Worm (Caenorhabditis elegans) whole organism, L4 larva: ENCODE measurements around the gene B0303.14.
A peak's percentile ranks its signal among the peaks of the same experiment; 100 is the strongest.

Experiments
- D1046.2 ChIP-seq: fragments of 200-800 bp; sonication (Bioruptor generic); IDR thresholded peaks from 2 replicates; pipeline ENCODE4 v1.3.6; 2022; ENCODE audit warnings: missing genetic modification characterization, missing compliant biosample characterization
- F10B5.3 ChIP-seq: sonication (generic microtip); optimal IDR thresholded peaks from 2 replicates; lab custom pipeline; 2016; ENCODE audit warnings: mild to moderate bottlenecking, missing genetic modification characterization, missing compliant biosample characterization
- F26F4.8 ChIP-seq: fragments of 200-800 bp; sonication (Bioruptor generic); conservative IDR thresholded peaks from 2 replicates; pipeline ENCODE4 v1.3.6; 2022; ENCODE audit warnings: missing genetic modification characterization, missing compliant biosample characterization
- F37D6.2 ChIP-seq: sonication (generic microtip); optimal IDR thresholded peaks from 2 replicates; lab custom pipeline; 2016; ENCODE audit warnings: mild to moderate bottlenecking, missing genetic modification characterization, missing compliant biosample characterization
- F44E2.7 ChIP-seq: fragments of 200-800 bp; sonication (Bioruptor generic); IDR thresholded peaks from 2 replicates; pipeline ENCODE4 v2.1.2; 2022; ENCODE audit warnings: missing genetic modification characterization, missing compliant biosample characterization
- F49E8.2 ChIP-seq: sonication (generic microtip); optimal IDR thresholded peaks from 2 replicates; lab custom pipeline; 2016; ENCODE audit warnings: missing compliant biosample characterization, mild to moderate bottlenecking, missing genetic modification characterization, borderline replicate concordance
- T26A8.4 ChIP-seq: fragments of 200-800 bp; sonication (Bioruptor generic); IDR thresholded peaks from 2 replicates; pipeline ENCODE4 v1.3.6; 2022; ENCODE audit warnings: missing genetic modification characterization, missing compliant biosample characterization
- Y105C5A.15 ChIP-seq: fragments of 200-800 bp; sonication (Bioruptor generic); IDR thresholded peaks from 2 replicates; pipeline ENCODE4 v1.3.6; 2022; ENCODE audit warnings: missing genetic modification characterization, missing compliant biosample characterization
- Y75B8A.6 ChIP-seq: fragments of 200-800 bp; sonication (Bioruptor generic); IDR thresholded peaks from 2 replicates; pipeline ENCODE4 v1.3.6; 2022; ENCODE audit warnings: missing genetic modification reagents, missing genetic modification characterization, missing compliant biosample characterization
- ZK337.2 ChIP-seq: fragments of 200-800 bp; sonication (Bioruptor generic); IDR thresholded peaks from 2 replicates; pipeline ENCODE4 v1.3.6; 2022; ENCODE audit warnings: missing genetic modification reagents, missing genetic modification characterization, missing compliant biosample characterization
- aly-2 ChIP-seq: sonication (generic microtip); optimal IDR thresholded peaks from 2 replicates; lab custom pipeline; 2018; ENCODE audit warnings: missing biosample characterization, missing genetic modification characterization
- ama-1 ChIP-seq: fragments of 150-350 bp; optimal IDR thresholded peaks from 2 replicates; lab custom pipeline; 2014; ENCODE audit warnings: inconsistent platforms, mixed read lengths
- arid-1 ChIP-seq: fragments of 200-800 bp; sonication (Bioruptor generic); conservative IDR thresholded peaks from 2 replicates; pipeline ENCODE4 v1.3.6; 2022; ENCODE audit warnings: missing genetic modification reagents, missing genetic modification characterization, missing compliant biosample characterization
- cey-2 ChIP-seq: sonication (generic microtip); optimal IDR thresholded peaks from 3 replicates; lab custom pipeline; 2017; ENCODE audit warnings: missing genetic modification characterization, mild to moderate bottlenecking, missing compliant biosample characterization, antibody characterized with exemption, borderline replicate concordance; ENCODE audit not compliant: insufficient read depth
- daf-19 ChIP-seq: fragments of 200-800 bp; sonication (Bioruptor generic); conservative IDR thresholded peaks from 2 replicates; pipeline ENCODE4 v1.3.6; 2022; ENCODE audit warnings: missing genetic modification characterization, missing compliant biosample characterization
- dmd-6 ChIP-seq: fragments of 200-800 bp; sonication (Bioruptor generic); IDR thresholded peaks from 2 replicates; pipeline ENCODE4 v1.3.6; 2022; ENCODE audit warnings: missing genetic modification reagents, missing genetic modification characterization, missing compliant biosample characterization
- dmd-8 ChIP-seq: fragments of 200-800 bp; sonication (Bioruptor generic); IDR thresholded peaks from 2 replicates; pipeline ENCODE4 v1.3.6; 2022; ENCODE audit warnings: missing genetic modification characterization, missing compliant biosample characterization
- dve-1 ChIP-seq: sonication (generic microtip); optimal IDR thresholded peaks from 2 replicates; lab custom pipeline; 2017; ENCODE audit warnings: antibody characterized with exemption, mild to moderate bottlenecking, missing genetic modification characterization, missing compliant biosample characterization; ENCODE audit not compliant: insufficient read depth
- fos-1 ChIP-seq: fragments of 150-350 bp; optimal IDR thresholded peaks from 2 replicates; lab custom pipeline; 2014; ENCODE audit warnings: missing biosample characterization, missing genetic modification characterization
- hmg-1.1 ChIP-seq: fragments of 200-800 bp; sonication (Bioruptor generic); IDR thresholded peaks from 2 replicates; pipeline ENCODE4 v1.3.6; 2022; ENCODE audit warnings: missing genetic modification reagents, missing genetic modification characterization, missing compliant biosample characterization
- lin-13 ChIP-seq: fragments of 150-350 bp; optimal IDR thresholded peaks from 2 replicates; lab custom pipeline; 2014; ENCODE audit warnings: missing biosample characterization, missing genetic modification reagents, missing genetic modification characterization
- lin-15B ChIP-seq: fragments of 150-350 bp; sonication (generic microtip); optimal IDR thresholded peaks from 3 replicates; lab custom pipeline; 2014; ENCODE audit warnings: missing biosample characterization, missing genetic modification characterization
- lir-3 ChIP-seq: sonication (generic microtip); optimal IDR thresholded peaks from 2 replicates; lab custom pipeline; 2016; ENCODE audit warnings: mild to moderate bottlenecking, missing genetic modification characterization, missing compliant biosample characterization
- mdl-1 ChIP-seq, 2 experiments: fragments of 150-350 bp in 1 of 2; sonication (generic microtip) in 1 of 2; optimal IDR thresholded peaks; 2 replicates each; lab custom pipeline; 2014 to 2017; ENCODE audit warnings: missing biosample characterization in 2 of 2, missing genetic modification characterization in 2 of 2
- mdt-29 ChIP-seq: fragments of 200-800 bp; sonication (Bioruptor generic); IDR thresholded peaks from 2 replicates; pipeline ENCODE4 v1.3.6; 2022; ENCODE audit warnings: missing genetic modification reagents, missing genetic modification characterization, missing compliant biosample characterization
- mes-2 ChIP-seq: sonication (generic microtip); optimal IDR thresholded peaks from 2 replicates; lab custom pipeline; 2016; ENCODE audit warnings: missing genotype, mild to moderate bottlenecking, missing genetic modification characterization, missing compliant biosample characterization; ENCODE audit not compliant: poor library complexity, severe bottlenecking
- nhr-102 ChIP-seq: sonication (generic microtip); optimal IDR thresholded peaks from 2 replicates; lab custom pipeline; 2016; ENCODE audit warnings: mild to moderate bottlenecking, missing genetic modification characterization, moderate library complexity, missing compliant biosample characterization
- nhr-111 ChIP-seq: fragments of 200-800 bp; sonication (Bioruptor generic); optimal IDR thresholded peaks from 2 replicates; lab custom pipeline; 2018; ENCODE audit warnings: mild to moderate bottlenecking, missing genetic modification characterization, missing compliant biosample characterization
- nhr-237 ChIP-seq: sonication (generic microtip); optimal IDR thresholded peaks from 2 replicates; lab custom pipeline; 2017; ENCODE audit warnings: missing biosample characterization, missing genetic modification characterization
- nhr-25 ChIP-seq: sonication (generic microtip); optimal IDR thresholded peaks from 2 replicates; lab custom pipeline; 2017; ENCODE audit warnings: missing genetic modification characterization, mild to moderate bottlenecking, missing compliant biosample characterization, antibody characterized with exemption, moderate library complexity, borderline replicate concordance; ENCODE audit not compliant: insufficient read depth
- nhr-28 ChIP-seq: fragments of 150-350 bp; optimal IDR thresholded peaks from 2 replicates; lab custom pipeline; 2014; ENCODE audit warnings: missing biosample characterization, missing genetic modification characterization
- nhr-42 ChIP-seq: fragments of 200-800 bp; sonication (Bioruptor generic); IDR thresholded peaks from 2 replicates; pipeline ENCODE4 v1.3.6; 2022; ENCODE audit warnings: missing genetic modification characterization, missing compliant biosample characterization
- nhr-6 ChIP-seq: fragments of 150-350 bp; optimal IDR thresholded peaks from 2 replicates; lab custom pipeline; 2014; ENCODE audit warnings: missing biosample characterization, missing genetic modification characterization
- nhr-76 ChIP-seq: fragments of 150-350 bp; optimal IDR thresholded peaks from 2 replicates; lab custom pipeline; 2014; ENCODE audit warnings: missing biosample characterization, missing genetic modification characterization
- nhr-77 ChIP-seq: fragments of 150-350 bp; optimal IDR thresholded peaks from 2 replicates; lab custom pipeline; 2014; ENCODE audit warnings: missing biosample characterization, missing genetic modification characterization
- pha-4 ChIP-seq, 2 experiments: fragments of 150-350 bp in 1 of 2; fragments of 200-800 bp in 1 of 2; sonication (Bioruptor generic) in 1 of 2; IDR thresholded peaks in 1 of 2; optimal IDR thresholded peaks in 1 of 2; 2 replicates each; pipeline versions ENCODE4 v1.3.6 to Lab custom; 2014 to 2022; ENCODE audit warnings: missing genetic modification characterization in 2 of 2, missing genetic modification reagents in 2 of 2, missing biosample characterization in 1 of 2, missing compliant biosample characterization in 1 of 2
- php-3 ChIP-seq: fragments of 200-800 bp; sonication (Bioruptor generic); IDR thresholded peaks from 2 replicates; pipeline ENCODE4 v1.3.6; 2022; ENCODE audit warnings: missing genetic modification reagents, missing genetic modification characterization, missing compliant biosample characterization
- rbr-2 ChIP-seq: sonication (generic microtip); optimal IDR thresholded peaks from 2 replicates; lab custom pipeline; 2016; ENCODE audit warnings: missing genotype, missing genetic modification characterization, missing compliant biosample characterization
- snpc-1.2 ChIP-seq: fragments of 200-800 bp; sonication (Bioruptor generic); IDR thresholded peaks from 2 replicates; pipeline ENCODE4 v1.3.6; 2022; ENCODE audit warnings: missing genetic modification reagents, missing genetic modification characterization, missing compliant biosample characterization
- snpc-4 ChIP-seq: fragments of 150-350 bp; optimal IDR thresholded peaks from 2 replicates; lab custom pipeline; 2014; ENCODE audit warnings: missing biosample characterization, missing genetic modification characterization
- tag-97 ChIP-seq: fragments of 200-800 bp; sonication (Bioruptor generic); IDR thresholded peaks from 2 replicates; pipeline ENCODE4 v1.3.6; 2022; ENCODE audit warnings: missing genetic modification characterization, missing compliant biosample characterization
- tra-1 ChIP-seq: fragments of 200-800 bp; sonication (Bioruptor generic); IDR thresholded peaks from 2 replicates; pipeline ENCODE4 v1.3.6; 2022; ENCODE audit warnings: missing genetic modification reagents, missing genetic modification characterization, missing compliant biosample characterization
- unc-39 ChIP-seq: sonication (generic microtip); optimal IDR thresholded peaks from 2 replicates; lab custom pipeline; 2017; ENCODE audit warnings: missing biosample characterization, missing genetic modification characterization
- unc-62 ChIP-seq, 3 experiments: fragments of 150-350 bp in 1 of 3; sonication (generic microtip); optimal IDR thresholded peaks in 2 of 3; peaks in 1 of 3; 1 replicate in 1 of 3; 2 replicates in 2 of 3; lab custom pipeline; 2014 to 2017; ENCODE audit warnings: missing biosample characterization in 3 of 3, missing genetic modification characterization in 3 of 3, missing genetic modification reagents in 3 of 3, missing genotype in 1 of 3
- vab-7 ChIP-seq: fragments of 200-800 bp; sonication (Bioruptor generic); IDR thresholded peaks from 2 replicates; pipeline ENCODE4 v1.3.6; 2022; ENCODE audit warnings: missing genetic modification reagents, missing genetic modification characterization, missing compliant biosample characterization
- zag-1 ChIP-seq: fragments of 150-350 bp; optimal IDR thresholded peaks from 2 replicates; lab custom pipeline; 2014; ENCODE audit warnings: missing biosample characterization, missing genetic modification characterization
- zip-11 ChIP-seq: fragments of 200-800 bp; sonication (Bioruptor generic); IDR thresholded peaks from 2 replicates; pipeline ENCODE4 v1.3.6; 2022; ENCODE audit warnings: missing genetic modification characterization, missing compliant biosample characterization
- ztf-11 ChIP-seq: fragments of 150-350 bp; optimal IDR thresholded peaks from 2 replicates; lab custom pipeline; 2014; ENCODE audit warnings: missing biosample characterization, missing genetic modification characterization
- ztf-7 ChIP-seq: fragments of 150-350 bp; optimal IDR thresholded peaks from 2 replicates; lab custom pipeline; 2014; ENCODE audit warnings: missing biosample characterization, missing genetic modification characterization

The B0303.14 gene

DNA sequence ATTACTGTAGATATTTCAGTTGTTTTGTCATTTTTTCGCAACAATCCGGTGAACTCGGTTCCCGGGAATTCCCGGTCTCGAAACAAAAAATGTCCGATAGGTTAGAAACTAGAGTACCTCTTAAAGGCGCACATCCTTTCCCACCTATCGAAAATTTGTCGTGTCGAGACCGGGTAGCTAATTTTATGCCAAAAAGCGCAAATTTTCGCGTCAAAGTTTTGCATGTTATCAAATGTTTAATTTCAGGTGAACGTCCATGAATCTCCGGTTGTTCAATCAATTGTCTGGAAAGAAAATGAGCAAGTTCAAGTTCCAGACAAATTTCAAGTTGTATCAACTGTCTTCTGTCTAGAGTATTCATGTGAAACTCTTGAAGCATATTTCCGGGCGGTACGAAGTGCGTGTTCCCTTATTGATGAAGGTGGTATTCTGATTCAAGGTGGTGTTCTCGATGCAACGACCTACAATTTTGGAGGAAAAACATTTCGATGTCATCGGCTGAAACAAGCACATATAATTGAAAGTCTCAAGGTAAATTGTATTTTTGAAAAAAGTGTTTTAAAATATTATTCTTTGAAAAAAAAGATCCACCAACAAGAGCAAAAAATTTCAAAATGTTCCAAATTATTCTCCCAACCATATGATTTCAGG, 30.3 kb downstream of the B0303.14 start (continued):
- TF ChIP-seq arid-1 (no peak), snpc-4 (tag; lab: Kevin White, UChicago) (no peak), Y105C5A.15 (no peak), dmd-6 (0 out of 2 replicates have a peak, but pooled peaks have one; percentile 23), tag-97 (no peak), T26A8.4 (GFP tag; lab: Robert Waterston, UW) (peak; percentile 74; the same call in 1 of the 2 replicates), lin-13 (no peak), nhr-28 (tag; lab: Kevin White, UChicago) (no peak), ama-1 (lab: Kevin White, UChicago) (no peak), dmd-8 (GFP tag; lab: Robert Waterston, UW) (no peak), nhr-111 (GFP tag; lab: Kevin White, UChicago) (peak; percentile 29), ZK337.2 (GFP tag; lab: Robert Waterston, UW) (no peak), dve-1 (tag; lab: Kevin White, UChicago) (peak; percentile 46), php-3 (no peak), nhr-76 (tag; lab: Kevin White, UChicago) (no peak), nhr-237 (tag; lab: Kevin White, UChicago) (no peak), D1046.2 (GFP tag; lab: Robert Waterston, UW) (no peak), fos-1 (no peak), daf-19 (GFP tag; lab: Robert Waterston, UW) (no peak), F10B5.3 (tag; lab: Kevin White, UChicago) (no peak), vab-7 (GFP tag; lab: Robert Waterston, UW) (no peak), nhr-42 (peak; percentile 18; the same call in 1 of the 2 replicates), unc-62 (GFP tag; optimal IDR thresholded peaks at IDR 0.05 in 1 of 2; lab: Kevin White, UChicago) (peak in 1 of 2 experiments; percentile 88), unc-62 (tag; optimal IDR thresholded peaks at IDR 0.05; lab: Kevin White, UChicago) (no peak), rbr-2 (tag; lab: Kevin White, UChicago) (no peak), ztf-7 (tag; lab: Kevin White, UChicago) (no peak), snpc-1.2 (no peak), hmg-1.1 (GFP tag; lab: Robert Waterston, UW) (no peak), nhr-102 (peak; percentile 55), mes-2 (tag; lab: Kevin White, UChicago) (peak; percentile 4), zag-1 (tag; lab: Kevin White, UChicago) (no peak), nhr-6 (tag; lab: Kevin White, UChicago) (no peak), tra-1 (GFP tag; lab: Robert Waterston, UW) (no peak), unc-39 (no peak), cey-2 (no peak), lin-15B (tag; lab: Kevin White, UChicago) (no peak), ztf-11 (tag; lab: Kevin White, UChicago) (no peak), lir-3 (no peak), nhr-25 (no peak), Y75B8A.6 (GFP tag; lab: Robert Waterston, UW) (0 out of 2 replicates have a peak, but pooled peaks have one; percentile 37), zip-11 (GFP tag; lab: Robert Waterston, UW) (no peak), mdt-29 (GFP tag; lab: Robert Waterston, UW) (0 out of 2 replicates have a peak, but pooled peaks have one; percentile 50), F49E8.2 (tag; lab: Kevin White, UChicago) (no peak), aly-2 (no peak), pha-4 (GFP tag; IDR thresholded peaks at IDR 0.05; lab: Robert Waterston, UW) (peak; percentile 69; the same call in 1 of the 2 replicates), pha-4 (tag; optimal IDR thresholded peaks at IDR 0.05; lab: Kevin White, UChicago) (no peak), F44E2.7 (GFP tag; lab: Robert Waterston, UW) (no peak), F26F4.8 (GFP tag; lab: Robert Waterston, UW) (no peak), F37D6.2 (no peak), mdl-1 (tag; optimal IDR thresholded peaks at IDR 0.05; lab: Kevin White, UChicago) (no peak), nhr-77 (tag; lab: Kevin White, UChicago) (no peak)
